Worm (Caenorhabditis elegans) whole organism, mixed stage, embryonic: ENCODE results near the gene fbxa-126.

Experiments
- M03D4.4 ChIP-seq: sonication (generic microtip); optimal IDR thresholded peaks from 2 replicates; lab custom pipeline; 2017; ENCODE audit warnings: mild to moderate bottlenecking, missing genetic modification characterization, missing compliant biosample characterization
- ceh-39 ChIP-seq: fragments of 150-350 bp; optimal IDR thresholded peaks from 2 replicates; lab custom pipeline; 2014; ENCODE audit warnings: missing biosample characterization, missing genetic modification characterization
- ceh-43 ChIP-seq: fragments of 200-800 bp; sonication (Bioruptor generic); optimal IDR thresholded peaks from 2 replicates; lab custom pipeline; 2018; ENCODE audit warnings: mild to moderate bottlenecking, missing genetic modification characterization, moderate library complexity, missing compliant biosample characterization
- ceh-83 ChIP-seq: fragments of 200-800 bp; sonication (Bioruptor generic); optimal IDR thresholded peaks from 2 replicates; lab custom pipeline; 2018; ENCODE audit warnings: mild to moderate bottlenecking, missing genetic modification characterization, missing compliant biosample characterization
- ces-1 ChIP-seq: fragments of 150-350 bp; optimal IDR thresholded peaks from 2 replicates; lab custom pipeline; 2014; ENCODE audit warnings: missing biosample characterization, missing genetic modification reagents, missing genetic modification characterization
- cnd-1 ChIP-seq: fragments of 200-800 bp; sonication (Bioruptor generic); optimal IDR thresholded peaks from 2 replicates; lab custom pipeline; 2018; ENCODE audit warnings: mild to moderate bottlenecking, missing genetic modification characterization, missing compliant biosample characterization
- drap-1 ChIP-seq: fragments of 200-800 bp; sonication (Bioruptor generic); optimal IDR thresholded peaks from 3 replicates; lab custom pipeline; 2018; ENCODE audit warnings: mild to moderate bottlenecking, missing genetic modification characterization, missing compliant biosample characterization
- elt-3 ChIP-seq: fragments of 150-350 bp; optimal IDR thresholded peaks from 2 replicates; lab custom pipeline; 2014; ENCODE audit warnings: missing biosample characterization, missing genetic modification characterization
- ham-2 ChIP-seq: fragments of 200-800 bp; sonication (Bioruptor generic); optimal IDR thresholded peaks from 2 replicates; lab custom pipeline; 2018; ENCODE audit warnings: mild to moderate bottlenecking, missing genetic modification characterization, missing compliant biosample characterization
- hlh-1 ChIP-seq: fragments of 150-350 bp; optimal IDR thresholded peaks from 2 replicates; lab custom pipeline; 2014; ENCODE audit warnings: missing biosample characterization, missing genetic modification reagents, missing genetic modification characterization
- lin-13 ChIP-seq: fragments of 150-350 bp; optimal IDR thresholded peaks from 2 replicates; lab custom pipeline; 2014; ENCODE audit warnings: missing biosample characterization, missing genetic modification characterization
- lsy-2 ChIP-seq: fragments of 150-350 bp; optimal IDR thresholded peaks from 2 replicates; lab custom pipeline; 2014; ENCODE audit warnings: missing biosample characterization, missing genetic modification characterization
- mab-5 ChIP-seq: fragments of 150-350 bp; optimal IDR thresholded peaks from 2 replicates; lab custom pipeline; 2014; ENCODE audit warnings: missing biosample characterization, missing genetic modification characterization
- mep-1 ChIP-seq: fragments of 150-350 bp; optimal IDR thresholded peaks from 2 replicates; lab custom pipeline; 2017; ENCODE audit warnings: missing biosample characterization, missing genetic modification reagents, missing genetic modification characterization, inconsistent platforms
- mls-2 ChIP-seq: sonication (generic microtip); optimal IDR thresholded peaks from 2 replicates; lab custom pipeline; 2016; ENCODE audit warnings: mild to moderate bottlenecking, missing genetic modification characterization, moderate library complexity, missing compliant biosample characterization
- nhr-12 ChIP-seq: fragments of 150-350 bp; optimal IDR thresholded peaks from 2 replicates; lab custom pipeline; 2014; ENCODE audit warnings: missing biosample characterization, missing genetic modification characterization
- nhr-237 ChIP-seq: fragments of 150-350 bp; optimal IDR thresholded peaks from 2 replicates; lab custom pipeline; 2014; ENCODE audit warnings: missing biosample characterization, missing genetic modification characterization
- nhr-28 ChIP-seq: fragments of 150-350 bp; optimal IDR thresholded peaks from 2 replicates; lab custom pipeline; 2014; ENCODE audit warnings: missing biosample characterization, missing genetic modification characterization
- pha-4 ChIP-seq: fragments of 150-350 bp; optimal IDR thresholded peaks from 2 replicates; lab custom pipeline; 2018; ENCODE audit warnings: missing biosample characterization, missing genetic modification reagents, missing genetic modification characterization
- sem-2 ChIP-seq: fragments of 200-800 bp; sonication (Bioruptor generic); optimal IDR thresholded peaks from 2 replicates; lab custom pipeline; 2018; ENCODE audit warnings: mild to moderate bottlenecking, missing genetic modification characterization, missing compliant biosample characterization
- snpc-4 ChIP-seq: fragments of 150-350 bp; optimal IDR thresholded peaks from 2 replicates; lab custom pipeline; 2014; ENCODE audit warnings: missing biosample characterization, missing genetic modification characterization
- sptf-1 ChIP-seq: sonication (generic microtip); optimal IDR thresholded peaks from 2 replicates; lab custom pipeline; 2017; ENCODE audit warnings: mild to moderate bottlenecking, missing genetic modification characterization, moderate library complexity, missing compliant biosample characterization
- tbx-8 ChIP-seq: fragments of 200-800 bp; sonication (Bioruptor generic); optimal IDR thresholded peaks from 2 replicates; lab custom pipeline; 2018; ENCODE audit warnings: mild to moderate bottlenecking, missing genetic modification characterization, moderate library complexity, missing compliant biosample characterization
- unc-120 ChIP-seq: sonication (generic microtip); optimal IDR thresholded peaks from 2 replicates; lab custom pipeline; 2017; ENCODE audit warnings: missing genetic modification characterization, missing compliant biosample characterization; ENCODE audit not compliant: poor library complexity, severe bottlenecking
- unc-39 ChIP-seq: fragments of 150-350 bp; optimal IDR thresholded peaks from 2 replicates; lab custom pipeline; 2014; ENCODE audit warnings: missing biosample characterization, missing genetic modification characterization
- unc-62 ChIP-seq: fragments of 150-350 bp; optimal IDR thresholded peaks from 2 replicates; lab custom pipeline; 2014; ENCODE audit warnings: missing biosample characterization, missing genetic modification reagents, missing genetic modification characterization
- zip-8 ChIP-seq: fragments of 150-350 bp; optimal IDR thresholded peaks from 2 replicates; lab custom pipeline; 2014; ENCODE audit warnings: missing biosample characterization, missing genetic modification characterization
- ztf-11 ChIP-seq: fragments of 150-350 bp; optimal IDR thresholded peaks from 2 replicates; lab custom pipeline; 2014; ENCODE audit warnings: missing biosample characterization, missing genetic modification characterization

Gene fbxa-126

DNA sequence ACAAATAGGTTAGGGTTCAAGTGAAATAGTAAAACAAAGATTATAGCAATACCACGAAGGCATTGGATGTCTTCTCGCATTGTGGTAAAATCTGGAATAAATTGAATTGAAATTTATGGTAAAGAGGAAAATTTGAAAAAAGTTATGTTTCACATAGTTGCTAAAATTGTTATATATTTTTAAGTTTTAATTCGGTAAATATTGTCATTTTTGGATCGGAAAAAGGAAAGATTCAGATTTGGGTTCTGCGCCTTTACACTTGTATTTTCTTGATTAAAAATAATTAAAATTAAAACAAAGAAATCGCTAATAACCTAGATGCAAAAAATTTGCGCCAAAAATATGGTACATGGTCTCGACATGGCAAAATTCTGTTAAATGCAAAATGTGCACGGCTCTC lies 29.1 kb upstream of the fbxa-126 start, which contains the start of gene oac-56:
TSS of gene oac-56 (minus strand) at position 101 of the 400 bp plus-strand sequence.
- TF ChIP-seq zip-8: no peak
- no peak for TF ChIP-seq tbx-8
- TF ChIP-seq unc-39: no peak
- TF ChIP-seq mep-1: no peak
- TF ChIP-seq ces-1 (GFP tag; lab: Kevin White, UChicago): no peak
- no peak for TF ChIP-seq sptf-1
- TF ChIP-seq ceh-83 (GFP tag; lab: Kevin White, UChicago): no peak
- TF ChIP-seq sem-2: no peak
- no peak for TF ChIP-seq snpc-4 (tag; lab: Kevin White, UChicago)
- TF ChIP-seq lsy-2 (tag; lab: Kevin White, UChicago): no peak
- no peak for TF ChIP-seq elt-3 (tag; lab: Kevin White, UChicago)
- TF ChIP-seq unc-120: no peak
- no peak for TF ChIP-seq hlh-1 (tag; lab: Kevin White, UChicago)

DNA sequence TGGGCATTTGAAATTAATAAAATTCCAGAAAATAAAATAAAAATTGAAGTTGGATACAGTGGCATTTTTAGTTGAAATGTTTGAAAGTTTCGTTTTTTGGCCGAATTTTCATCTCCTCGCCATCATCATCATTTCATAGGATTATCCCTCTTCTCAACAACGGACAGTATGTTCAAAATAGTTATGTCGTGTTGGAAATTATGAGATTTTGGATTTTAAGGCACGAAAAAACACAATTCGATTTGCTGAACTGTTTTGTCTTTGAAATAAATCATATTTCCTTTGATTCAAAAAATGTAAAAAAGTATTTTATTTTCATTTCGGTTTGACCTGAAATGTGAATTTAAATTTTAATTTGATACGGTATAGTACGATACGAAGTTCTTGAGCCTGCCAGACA lies 22.2 kb upstream of the fbxa-126 start, which contains the start of gene srlf-28:
TSS of gene srlf-28 (minus strand) at position 101 of the 400 bp plus-strand sequence.
- no peak for TF ChIP-seq mab-5
- no peak for TF ChIP-seq drap-1 (GFP tag; lab: Kevin White, UChicago)
- TF ChIP-seq unc-39: no peak
- no peak for TF ChIP-seq nhr-12 (tag; lab: Kevin White, UChicago)

DNA sequence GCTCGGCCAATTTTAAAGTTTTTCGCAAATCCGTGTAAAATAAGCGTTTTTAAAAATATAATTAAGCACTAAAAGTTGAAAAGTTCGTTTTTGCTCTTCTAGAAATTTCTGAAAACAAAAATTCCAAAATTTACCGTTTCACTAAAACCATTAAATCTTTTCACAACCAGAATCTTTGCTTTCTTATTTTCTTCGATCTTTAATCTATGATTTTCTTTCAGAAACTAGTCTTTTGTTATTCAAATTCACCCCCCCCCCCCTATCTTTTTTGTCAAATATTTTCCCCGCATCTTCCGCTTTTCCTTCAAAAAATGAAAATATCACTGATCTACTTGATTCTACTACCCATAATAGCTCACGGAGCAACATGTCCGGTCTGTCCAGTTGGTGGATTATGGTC lies 18.1 kb upstream of the fbxa-126 start, which contains the start of gene Y67A10A.11:
TSS of gene Y67A10A.11 (plus strand) at position 301 of the 400 bp plus-strand sequence.
- TF ChIP-seq lin-13 (tag; lab: Kevin White, UChicago) (no peak), unc-62 (GFP tag; lab: Kevin White, UChicago) (no peak), mep-1 (no peak), drap-1 (GFP tag; lab: Kevin White, UChicago) (no peak), nhr-28 (no peak), ham-2 (GFP tag; lab: Kevin White, UChicago) (no peak), M03D4.4 (no peak)

DNA sequence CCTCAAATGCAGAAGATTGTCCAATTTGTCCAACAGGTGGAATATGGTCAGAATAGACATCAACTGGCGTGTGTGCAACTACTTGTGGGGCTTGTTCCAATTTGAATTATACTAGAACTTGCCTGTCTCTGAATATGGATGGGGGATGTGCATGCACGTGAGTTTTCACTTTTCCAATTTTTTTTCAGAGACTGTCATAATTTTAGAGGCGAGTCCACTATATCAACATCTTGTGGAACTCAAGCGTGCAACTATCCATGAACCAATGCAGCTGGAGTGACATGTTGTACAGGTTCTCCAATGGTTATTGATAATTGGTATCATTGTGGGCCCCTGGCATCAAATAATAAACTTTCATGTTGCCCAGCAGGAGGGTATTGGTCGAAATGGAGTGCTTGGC lies 16.2 kb upstream of the fbxa-126 start, which contains the start of gene Y67A10A.2:
TSS of gene Y67A10A.2 (plus strand) at position 301 of the 400 bp plus-strand sequence.
- no peak for TF ChIP-seq mab-5
- TF ChIP-seq cnd-1 (tag; lab: Kevin White, UChicago): no peak
- TF ChIP-seq ztf-11 (tag; lab: Kevin White, UChicago): no peak
- no peak for TF ChIP-seq mep-1

DNA sequence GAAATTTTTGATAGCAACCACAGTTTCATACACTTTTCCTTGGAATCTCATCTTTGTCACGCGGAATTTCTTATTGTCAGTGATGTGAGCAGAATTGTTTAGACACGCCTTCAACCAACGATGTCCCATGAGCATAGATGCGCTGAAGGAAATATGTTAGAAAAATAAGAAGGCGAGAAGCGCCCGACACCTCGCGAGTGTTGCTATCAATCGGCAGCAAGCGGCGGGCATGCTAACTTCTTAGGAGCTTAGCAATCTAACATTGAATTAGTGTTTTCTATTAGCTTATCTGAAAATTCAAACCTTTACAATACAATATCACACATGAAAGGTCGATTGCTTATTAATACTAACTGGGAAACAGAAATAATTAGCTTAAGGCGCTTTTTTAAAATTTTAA lies 14.2 kb upstream of the fbxa-126 start:
- TF ChIP-seq mep-1: no peak
- TF ChIP-seq sptf-1: no peak
- TF ChIP-seq ceh-39 (tag; lab: Kevin White, UChicago): no peak
- TF ChIP-seq M03D4.4: no peak
- no peak for TF ChIP-seq nhr-12 (tag; lab: Kevin White, UChicago)
- no peak for TF ChIP-seq unc-62 (GFP tag; lab: Kevin White, UChicago)
- no peak for TF ChIP-seq lsy-2 (tag; lab: Kevin White, UChicago)
- TF ChIP-seq cnd-1 (tag; lab: Kevin White, UChicago): no peak
- TF ChIP-seq drap-1 (GFP tag; lab: Kevin White, UChicago): no peak
- no peak for TF ChIP-seq nhr-237

DNA sequence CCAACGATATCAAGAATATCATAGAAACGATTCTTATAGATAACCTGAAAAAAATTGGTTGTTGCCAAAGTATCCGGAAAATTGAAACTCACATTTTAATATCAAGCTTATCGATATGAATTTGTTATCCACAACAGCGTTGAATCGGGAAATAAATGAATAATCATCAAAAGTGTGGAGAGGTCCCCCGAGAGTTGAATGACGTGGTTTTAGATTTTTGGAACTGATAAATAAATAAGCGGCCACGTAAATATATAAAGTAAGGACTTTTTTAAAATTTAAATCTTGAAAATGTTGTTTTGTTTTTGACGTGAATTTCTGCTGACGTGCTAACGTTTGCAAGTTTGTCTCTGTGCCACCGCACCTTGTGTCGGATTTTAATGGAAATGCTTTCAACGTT lies 12.8 kb upstream of the fbxa-126 start, which contains the start of gene Y67A10A.3:
TSS of gene Y67A10A.3 (minus strand) at position 101 of the 400 bp plus-strand sequence.
- TF ChIP-seq ceh-39 (tag; lab: Kevin White, UChicago) (no peak), ceh-43 (GFP tag; lab: Kevin White, UChicago) (no peak), unc-120 (no peak), nhr-28 (no peak), elt-3 (tag; lab: Kevin White, UChicago) (no peak), zip-8 (no peak), pha-4 (tag; lab: Kevin White, UChicago) (no peak), unc-62 (GFP tag; lab: Kevin White, UChicago) (no peak), mls-2 (tag; lab: Kevin White, UChicago) (no peak), M03D4.4 (no peak), mab-5 (no peak), drap-1 (GFP tag; lab: Kevin White, UChicago) (no peak), nhr-237 (no peak), sptf-1 (no peak), ces-1 (GFP tag; lab: Kevin White, UChicago) (no peak), ceh-83 (GFP tag; lab: Kevin White, UChicago) (no peak)
